Fruit fly (Drosophila melanogaster) whole organism, wandering third instar larva: Measurements from ENCODE around the gene NKCC.
A peak's percentile ranks its signal among the peaks of the same experiment; 100 is the strongest.

Experiments used
- GATAd ChIP-seq: sonication (Bioruptor generic); optimal IDR thresholded peaks from 2 replicates; lab custom pipeline; 2016; ENCODE audit warnings: missing biosample characterization, missing genetic modification characterization
- Hr78 ChIP-seq: fragments of >200 bp; optimal IDR thresholded peaks from 2 replicates; lab custom pipeline; 2017; ENCODE audit warnings: missing biosample characterization, missing genetic modification characterization
- fru ChIP-seq: fragments of 200-800 bp; sonication (Bioruptor generic); optimal IDR thresholded peaks from 3 replicates; lab custom pipeline; 2016; ENCODE audit warnings: missing biosample characterization, mild to moderate bottlenecking, missing genetic modification characterization

DNA sequence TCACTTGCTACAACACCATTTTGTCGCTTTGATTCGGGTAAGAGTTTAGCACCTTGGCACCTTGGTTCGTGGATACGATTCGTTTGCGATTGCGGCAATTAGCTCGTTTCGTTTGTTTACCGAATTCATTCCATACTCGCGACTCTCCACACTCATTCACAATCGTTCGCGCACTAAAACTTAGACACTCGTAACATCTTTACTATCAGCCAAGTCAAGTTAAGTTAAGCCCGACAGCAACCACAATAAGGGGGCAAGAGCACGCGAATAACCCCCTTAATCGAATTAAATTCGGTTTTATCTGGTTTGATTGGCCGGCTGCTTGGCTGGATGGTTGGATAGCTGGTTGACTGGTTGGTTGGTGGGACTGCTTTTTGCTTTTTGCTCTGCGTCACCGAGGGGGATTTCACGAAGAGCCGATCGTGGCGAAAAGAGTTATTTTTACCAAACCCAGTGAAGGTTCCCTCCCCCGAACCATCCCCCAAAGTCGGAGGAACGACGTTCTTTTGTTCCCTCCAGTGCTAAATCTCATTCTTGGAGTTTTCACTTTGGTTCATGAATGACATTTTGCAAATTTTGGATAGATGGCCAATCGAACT is 1.4 kb upstream of the NKCC start:
- TF ChIP-seq Hr78 (GFP tag; lab: Kevin White, UChicago) (no peak), fru (GFP tag; lab: Kevin White, UChicago) (peak; percentile 0), GATAd (GFP tag; lab: Kevin White, UChicago) (no peak)
